Worm (Caenorhabditis elegans) whole organism, L3 larva: ENCODE data around the gene egl-20.

ENCODE experiments used
- R02D3.7 ChIP-seq: fragments of 150-350 bp; optimal IDR thresholded peaks from 2 replicates; lab custom pipeline; 2014; ENCODE audit warnings: missing biosample characterization, missing genetic modification characterization
- ZK546.5 ChIP-seq: sonication (generic microtip); optimal IDR thresholded peaks from 2 replicates; lab custom pipeline; 2017; ENCODE audit warnings: missing biosample characterization, missing genetic modification characterization
- aly-2 ChIP-seq: fragments of 150-350 bp; optimal IDR thresholded peaks from 2 replicates; lab custom pipeline; 2014; ENCODE audit warnings: missing biosample characterization, missing genetic modification characterization
- ama-1 ChIP-seq: fragments of 150-350 bp; optimal IDR thresholded peaks from 2 replicates; lab custom pipeline; 2018
- ceh-16 ChIP-seq: sonication (generic microtip); optimal IDR thresholded peaks from 2 replicates; lab custom pipeline; 2017; ENCODE audit warnings: missing biosample characterization, missing genetic modification characterization
- ceh-28 ChIP-seq: fragments of 150-350 bp; optimal IDR thresholded peaks from 2 replicates; lab custom pipeline; 2014; ENCODE audit warnings: missing biosample characterization, missing genetic modification reagents, missing genetic modification characterization
- ceh-82 ChIP-seq: fragments of 150-350 bp; optimal IDR thresholded peaks from 2 replicates; lab custom pipeline; 2014; ENCODE audit warnings: missing biosample characterization, missing genetic modification characterization
- ceh-9 ChIP-seq: sonication (generic microtip); optimal IDR thresholded peaks from 2 replicates; lab custom pipeline; 2018; ENCODE audit warnings: missing biosample characterization, missing genetic modification characterization
- egl-27 ChIP-seq: sonication (generic microtip); optimal IDR thresholded peaks from 4 replicates; lab custom pipeline; 2017; ENCODE audit warnings: missing biosample characterization, missing genetic modification reagents, missing genetic modification characterization
- elt-2 ChIP-seq: sonication (generic microtip); optimal IDR thresholded peaks from 2 replicates; lab custom pipeline; 2016; ENCODE audit warnings: missing genetic modification reagents, mild to moderate bottlenecking, missing genetic modification characterization, missing compliant biosample characterization
- eor-1 ChIP-seq, 2 experiments: fragments of 150-350 bp; optimal IDR thresholded peaks; 2 replicates each; lab custom pipeline; 2014 to 2018; ENCODE audit warnings: missing biosample characterization in 2 of 2, missing genetic modification characterization in 2 of 2
- fkh-2 ChIP-seq: fragments of 150-350 bp; optimal IDR thresholded peaks from 2 replicates; lab custom pipeline; 2014; ENCODE audit warnings: missing biosample characterization, missing genetic modification reagents, missing genetic modification characterization
- jun-1 ChIP-seq: fragments of 150-350 bp; optimal IDR thresholded peaks from 2 replicates; lab custom pipeline; 2014; ENCODE audit warnings: missing biosample characterization, missing genetic modification reagents, missing genetic modification characterization
- lin-15B ChIP-seq: fragments of 150-350 bp; optimal IDR thresholded peaks from 2 replicates; lab custom pipeline; 2014; ENCODE audit warnings: missing biosample characterization, missing genetic modification characterization
- lin-39 ChIP-seq: fragments of 150-350 bp; optimal IDR thresholded peaks from 2 replicates; lab custom pipeline; 2018; ENCODE audit warnings: missing biosample characterization, missing genetic modification reagents, missing genetic modification characterization
- lsy-12 ChIP-seq: sonication (generic microtip); optimal IDR thresholded peaks from 2 replicates; lab custom pipeline; 2016; ENCODE audit warnings: mild to moderate bottlenecking, missing genetic modification characterization, missing compliant biosample characterization
- mml-1 ChIP-seq: fragments of 150-350 bp; sonication (generic microtip); optimal IDR thresholded peaks from 3 replicates; lab custom pipeline; 2014; ENCODE audit warnings: missing biosample characterization, missing genetic modification characterization
- nhr-11 ChIP-seq: fragments of 150-350 bp; optimal IDR thresholded peaks from 2 replicates; lab custom pipeline; 2014; ENCODE audit warnings: missing biosample characterization, missing genetic modification characterization
- nhr-12 ChIP-seq: fragments of 150-350 bp; optimal IDR thresholded peaks from 2 replicates; lab custom pipeline; 2014; ENCODE audit warnings: missing biosample characterization, missing genetic modification characterization
- nhr-23 ChIP-seq: fragments of 150-350 bp; optimal IDR thresholded peaks from 2 replicates; lab custom pipeline; 2014; ENCODE audit warnings: missing biosample characterization, missing genetic modification reagents, missing genetic modification characterization
- nhr-237 ChIP-seq: fragments of 150-350 bp; optimal IDR thresholded peaks from 2 replicates; lab custom pipeline; 2014; ENCODE audit warnings: missing biosample characterization, missing genetic modification characterization
- nhr-25 ChIP-seq: sonication (generic microtip); optimal IDR thresholded peaks from 2 replicates; lab custom pipeline; 2017; ENCODE audit warnings: missing biosample characterization, missing genetic modification characterization
- nhr-28 ChIP-seq: fragments of 150-350 bp; optimal IDR thresholded peaks from 2 replicates; lab custom pipeline; 2014; ENCODE audit warnings: missing biosample characterization, missing genetic modification characterization
- nhr-43 ChIP-seq: sonication (generic microtip); optimal IDR thresholded peaks from 2 replicates; lab custom pipeline; 2016; ENCODE audit warnings: mild to moderate bottlenecking, missing genetic modification characterization, missing compliant biosample characterization; ENCODE audit not compliant: poor library complexity, severe bottlenecking
- nhr-67 ChIP-seq: fragments of 150-350 bp; optimal IDR thresholded peaks from 2 replicates; lab custom pipeline; 2014; ENCODE audit warnings: missing biosample characterization, missing genetic modification characterization
- nhr-76 ChIP-seq: fragments of 150-350 bp; sonication (generic microtip); optimal IDR thresholded peaks from 5 replicates; lab custom pipeline; 2014; ENCODE audit warnings: missing biosample characterization, missing genetic modification characterization
- nhr-77 ChIP-seq: fragments of 150-350 bp; optimal IDR thresholded peaks from 2 replicates; lab custom pipeline; 2014; ENCODE audit warnings: missing biosample characterization, missing genetic modification characterization
- pqm-1 ChIP-seq: fragments of 150-350 bp; optimal IDR thresholded peaks from 2 replicates; lab custom pipeline; 2017; ENCODE audit warnings: missing biosample characterization, missing genetic modification characterization, inconsistent platforms
- sea-2 ChIP-seq: fragments of 150-350 bp; sonication (generic microtip); optimal IDR thresholded peaks from 4 replicates; lab custom pipeline; 2014; ENCODE audit warnings: missing biosample characterization, missing genetic modification reagents, missing genetic modification characterization
- skn-1 ChIP-seq: fragments of 150-350 bp; optimal IDR thresholded peaks from 2 replicates; lab custom pipeline; 2014; ENCODE audit warnings: missing biosample characterization, missing genetic modification characterization
- snpc-4 ChIP-seq: fragments of 150-350 bp; optimal IDR thresholded peaks from 2 replicates; lab custom pipeline; 2014; ENCODE audit warnings: missing biosample characterization, missing genetic modification characterization
- unc-39 ChIP-seq: sonication (generic microtip); optimal IDR thresholded peaks from 4 replicates; lab custom pipeline; 2017; ENCODE audit warnings: missing biosample characterization, missing genetic modification characterization
- unc-62 ChIP-seq: fragments of 150-350 bp; sonication (generic microtip); optimal IDR thresholded peaks from 4 replicates; lab custom pipeline; 2014; ENCODE audit warnings: missing biosample characterization, missing genetic modification reagents, missing genetic modification characterization
- zag-1 ChIP-seq: fragments of 150-350 bp; optimal IDR thresholded peaks from 2 replicates; lab custom pipeline; 2014; ENCODE audit warnings: missing biosample characterization, missing genetic modification characterization
- ztf-11 ChIP-seq: fragments of 150-350 bp; optimal IDR thresholded peaks from 2 replicates; lab custom pipeline; 2014; ENCODE audit warnings: missing biosample characterization, missing genetic modification characterization

egl-20 gene

DNA sequence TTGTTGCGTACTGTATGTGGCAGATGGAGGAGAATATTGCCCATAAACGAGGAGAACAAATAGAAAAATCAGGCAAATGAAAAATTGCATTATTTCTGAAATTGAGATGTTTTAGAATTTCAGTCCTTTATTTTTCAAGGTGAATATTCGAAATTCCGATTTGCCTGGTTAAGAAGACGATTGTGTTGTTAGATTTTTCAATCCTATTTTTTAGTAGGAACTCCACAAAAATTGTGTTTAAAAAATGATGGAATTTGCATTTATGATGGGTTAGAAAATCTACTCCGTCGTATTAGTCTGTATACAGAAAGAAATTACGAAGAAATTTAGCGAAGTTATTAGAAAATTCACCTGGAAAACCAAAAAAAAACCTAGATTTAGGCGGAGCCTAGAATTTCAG is at the start of gene egl-20:
Gene egl-20, minus strand, starts transcription at position 101 of the 400 bp plus-strand sequence.
- TF ChIP-seq nhr-11 (tag; lab: Kevin White, UChicago) (no peak), zag-1 (tag; lab: Kevin White, UChicago) (no peak)

DNA sequence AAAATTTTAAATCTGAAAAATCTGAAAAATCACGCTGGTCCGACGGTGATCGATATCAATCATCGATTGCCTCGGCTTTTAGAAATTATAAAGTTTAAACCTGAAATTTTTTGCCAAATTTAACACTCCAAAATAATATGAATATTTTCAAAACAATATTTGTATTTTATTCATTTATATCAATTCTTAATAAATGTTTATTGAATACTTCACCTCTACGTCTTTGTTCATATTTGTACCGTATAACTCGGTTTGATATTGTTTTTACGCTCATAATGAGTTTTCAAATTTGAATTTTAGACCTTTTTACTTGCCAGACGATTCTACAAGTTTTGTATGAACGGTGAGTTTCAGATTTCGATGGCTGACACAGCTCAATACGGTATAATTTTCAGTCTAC is 49.4 kb upstream of the egl-20 start, which contains the start of the genes K07F5.15 and K07F5.22:
Gene K07F5.15, plus strand, starts transcription at position 301 of the 400 bp plus-strand sequence.
Gene K07F5.22, plus strand, starts transcription at position 301 of the 400 bp plus-strand sequence.
- TF ChIP-seq ZK546.5 (tag; lab: Kevin White, UChicago) (no peak), ceh-28 (tag; lab: Kevin White, UChicago) (no peak), eor-1 (tag; optimal IDR thresholded peaks at IDR 0.05; lab: Kevin White, UChicago) (no peak), nhr-23 (no peak), snpc-4 (tag; lab: Kevin White, UChicago) (no peak), skn-1 (no peak), lsy-12 (tag; lab: Kevin White, UChicago) (no peak), R02D3.7 (tag; lab: Kevin White, UChicago) (no peak), nhr-77 (tag; lab: Kevin White, UChicago) (no peak), zag-1 (tag; lab: Kevin White, UChicago) (no peak), nhr-43 (no peak), ceh-16 (tag; lab: Kevin White, UChicago) (no peak), ceh-9 (tag; lab: Kevin White, UChicago) (no peak), mml-1 (tag; lab: Kevin White, UChicago) (no peak), lin-15B (no peak), ama-1 (lab: Kevin White, UChicago) (no peak), sea-2 (GFP tag; lab: Kevin White, UChicago) (no peak)

DNA sequence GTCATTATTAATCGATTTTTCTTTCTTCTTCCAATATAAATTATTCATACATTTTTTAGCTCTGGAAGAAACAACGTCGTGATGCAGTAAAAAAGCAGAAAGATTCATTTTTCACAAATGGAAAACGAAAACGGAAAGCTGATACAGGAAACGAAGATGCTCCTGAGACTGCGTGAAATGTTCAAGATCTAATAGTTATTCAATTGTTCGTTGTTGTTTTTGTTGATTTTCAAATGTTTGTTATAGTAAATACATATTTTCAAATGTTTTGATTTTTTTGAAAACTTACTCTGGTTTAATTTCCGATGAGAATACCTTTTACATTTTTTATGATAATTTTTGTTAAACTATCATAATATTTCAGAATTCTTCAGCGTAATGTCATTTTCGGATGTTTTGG is 48.5 kb upstream of the egl-20 start, which contains the start of gene K07F5.16:
Gene K07F5.16, plus strand, starts transcription at position 301 of the 400 bp plus-strand sequence.
- TF ChIP-seq nhr-25 (tag; lab: Kevin White, UChicago), result no peak
- TF ChIP-seq egl-27 (tag; lab: Kevin White, UChicago), result no peak
- no peak for TF ChIP-seq R02D3.7 (tag; lab: Kevin White, UChicago)
- TF ChIP-seq nhr-237 (tag; lab: Kevin White, UChicago), result no peak
- no peak for TF ChIP-seq nhr-23
- no peak for TF ChIP-seq eor-1 (tag; optimal IDR thresholded peaks at IDR 0.05; lab: Kevin White, UChicago)
- TF ChIP-seq lsy-12 (tag; lab: Kevin White, UChicago), result no peak
- TF ChIP-seq unc-39 (tag; lab: Kevin White, UChicago), result no peak
- TF ChIP-seq pqm-1 (tag; lab: Kevin White, UChicago), result no peak
- TF ChIP-seq ztf-11 (tag; lab: Kevin White, UChicago), result no peak
- TF ChIP-seq nhr-77 (tag; lab: Kevin White, UChicago), result no peak
- no peak for TF ChIP-seq elt-2 (tag; lab: Kevin White, UChicago)
- no peak for TF ChIP-seq aly-2 (tag; lab: Kevin White, UChicago)

DNA sequence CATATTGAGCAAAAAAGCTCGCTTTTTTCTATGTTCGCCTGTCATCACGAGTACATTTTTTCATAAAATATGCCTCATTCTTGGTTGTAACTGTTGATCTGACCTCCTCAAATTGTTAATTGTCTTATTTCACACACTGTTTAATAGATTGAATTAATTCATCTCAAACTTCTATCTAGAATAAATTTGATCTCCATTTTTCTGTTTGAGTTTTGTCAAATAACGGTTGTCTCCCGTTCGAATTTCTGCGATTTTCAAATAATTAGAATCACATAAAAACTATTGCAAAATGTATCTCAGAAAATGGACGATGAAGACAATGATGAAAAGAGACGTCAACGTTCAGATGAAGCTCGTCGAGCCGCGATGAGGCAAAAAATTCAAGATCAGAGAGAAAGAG is 46.6 kb upstream of the egl-20 start, which contains the start of gene K07F5.14:
Gene K07F5.14, plus strand, starts transcription at position 301 of the 400 bp plus-strand sequence.
- TF ChIP-seq nhr-76 (tag; lab: Kevin White, UChicago) (no peak), elt-2 (tag; lab: Kevin White, UChicago) (no peak), nhr-28 (tag; lab: Kevin White, UChicago) (no peak), zag-1 (tag; lab: Kevin White, UChicago) (no peak), nhr-67 (tag; lab: Kevin White, UChicago) (no peak), fkh-2 (tag; lab: Kevin White, UChicago) (no peak), egl-27 (tag; lab: Kevin White, UChicago) (no peak), R02D3.7 (tag; lab: Kevin White, UChicago) (no peak)

DNA sequence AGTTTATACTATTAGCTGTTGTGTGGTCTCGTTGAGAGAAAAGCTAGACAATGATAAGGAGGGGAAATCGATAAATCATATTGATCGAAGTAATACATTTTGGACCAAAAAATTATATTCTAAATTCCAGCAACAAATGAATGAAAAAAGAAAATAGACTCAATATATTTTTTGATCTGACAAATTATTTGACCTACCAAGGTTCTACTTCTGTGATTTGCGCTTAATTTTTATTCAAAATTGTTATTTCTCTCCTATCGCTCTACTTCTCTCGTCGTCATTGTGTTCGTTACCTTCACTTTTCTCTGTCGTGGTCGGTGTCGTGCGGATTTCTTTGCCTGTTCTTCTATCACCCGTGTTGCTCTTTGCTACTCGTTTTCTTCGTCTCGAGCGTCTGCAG is 43.6 kb upstream of the egl-20 start:
- TF ChIP-seq lin-39 (tag; lab: Kevin White, UChicago) (no peak), sea-2 (GFP tag; lab: Kevin White, UChicago) (no peak), lin-15B (no peak), nhr-12 (tag; lab: Kevin White, UChicago) (no peak), nhr-43 (no peak), ceh-82 (no peak), ZK546.5 (tag; lab: Kevin White, UChicago) (no peak), R02D3.7 (tag; lab: Kevin White, UChicago) (no peak), aly-2 (tag; lab: Kevin White, UChicago) (no peak), unc-62 (GFP tag; lab: Kevin White, UChicago) (no peak), nhr-11 (tag; lab: Kevin White, UChicago) (no peak), nhr-25 (tag; lab: Kevin White, UChicago) (no peak), jun-1 (tag; lab: Kevin White, UChicago) (no peak), nhr-23 (no peak), egl-27 (tag; lab: Kevin White, UChicago) (no peak)
